5 fruit fly cellular contexts compared by ENCODE assay signal in the genomic region with DNA sequence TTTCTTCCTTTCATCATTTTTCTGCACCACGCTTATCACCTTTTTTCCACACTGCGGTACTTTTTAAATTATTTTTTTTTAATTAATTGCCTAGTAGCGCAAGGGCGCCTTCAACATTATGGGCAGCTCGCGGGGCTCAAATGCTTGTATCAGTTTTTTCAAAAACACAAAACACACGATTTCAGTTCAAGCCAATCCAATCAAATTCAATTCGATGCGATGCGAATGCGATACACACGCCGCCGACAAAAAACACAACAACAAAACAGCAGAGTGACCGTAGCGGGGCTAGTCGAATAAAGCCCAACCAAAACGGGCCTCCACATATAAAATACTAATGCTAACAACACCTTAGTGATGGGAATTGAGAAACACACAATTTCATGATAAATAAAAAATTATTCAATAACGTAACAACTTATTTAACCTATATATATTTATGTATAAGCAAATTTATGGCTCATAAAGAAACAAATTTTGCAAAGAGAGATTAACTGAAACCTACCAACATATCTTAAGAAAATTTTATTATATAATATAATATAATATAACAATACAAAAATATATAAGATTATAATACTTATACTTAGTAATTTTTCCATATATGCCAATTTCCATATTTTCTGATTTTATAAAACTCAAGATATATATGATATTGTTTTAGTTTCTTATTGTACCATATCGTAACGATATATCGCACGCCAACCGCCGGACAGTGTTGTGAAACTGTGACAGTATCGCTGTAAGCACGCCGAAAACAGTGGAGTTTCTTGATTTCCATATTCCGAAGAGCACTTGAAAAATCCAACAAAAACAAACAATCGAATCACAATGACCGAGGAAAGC.
TF ChIP-seq lines count a peak whose summit lies in the region.

CG32066 (minus strand) TSS at position 270 of the 846 bp plus-strand sequence.
CG8003 (plus strand) TSS at position 732 of the 846 bp plus-strand sequence.

TF ChIP-seq in whole organism, adult, 20 proteins besides CTCF, POLR2A, EP300 and RAD21 (continued from another document):
- TF ChIP-seq CG11617 (GFP tag; optimal IDR thresholded peaks at IDR 0.05; lab: Kevin White, UChicago): peak; percentile 41
- TF ChIP-seq Clk (GFP tag; optimal IDR thresholded peaks at IDR 0.05; lab: Kevin White, UChicago): no peak
- peak; percentile 69 for TF ChIP-seq CG7101 (tag; optimal IDR thresholded peaks at IDR 0.05; lab: Kevin White, UChicago)
- TF ChIP-seq CG14711 (tag; optimal IDR thresholded peaks at IDR 0.05; lab: Kevin White, UChicago): no peak

TF ChIP-seq in whole organism, embryonic, 481 proteins besides CTCF, POLR2A, EP300 and RAD21 (continued from another document and continues in another):
- TF ChIP-seq hth (optimal IDR thresholded peaks at IDR 0.05; lab: Kevin White, UChicago) (no peak), ro (GFP tag; IDR thresholded peaks at IDR 0.05; lab: Robert Waterston, UW) (no peak), CG7745 (tag; optimal IDR thresholded peaks at IDR 0.05; lab: Kevin White, UChicago) (no peak), Atf6 (GFP tag; IDR thresholded peaks at IDR 0.05; lab: Robert Waterston, UW) (peak; percentile 40; the same call in 1 of the 2 replicates), CG6175 (GFP tag; IDR thresholded peaks at IDR 0.05; lab: Robert Waterston, UW) (no peak), Mad (GFP tag; optimal IDR thresholded peaks at IDR 0.05; lab: Kevin White, UChicago) (peak; percentile 20), gt (GFP tag; IDR thresholded peaks at IDR 0.05; lab: Robert Waterston, UW) (no peak), CG42726 (GFP tag; IDR thresholded peaks at IDR 0.05; lab: Robert Waterston, UW; ENCODE audit: partially characterized antibody) (peak; percentile 81), B-H1 (GFP tag; IDR thresholded peaks at IDR 0.05; lab: Robert Waterston, UW) (no peak; the same call in 2 of the 3 replicates), cad (GFP tag; optimal IDR thresholded peaks at IDR 0.05; lab: Kevin White, UChicago) (no peak), CG18619 (GFP tag; optimal IDR thresholded peaks at IDR 0.05; lab: Kevin White, UChicago) (peak; percentile 5), CG9876 (GFP tag; optimal IDR thresholded peaks at IDR 0.05; lab: Kevin White, UChicago) (no peak), tll (GFP tag; optimal IDR thresholded peaks at IDR 0.05; lab: Kevin White, UChicago) (no peak), CG8290 (GFP tag; optimal IDR thresholded peaks at IDR 0.05; lab: Kevin White, UChicago) (peak; percentile 38), CG8290 (tag; optimal IDR thresholded peaks at IDR 0.05; lab: Kevin White, UChicago) (peak in 1 of 2 experiments; percentile 78), Spps (tag; optimal IDR thresholded peaks at IDR 0.05; lab: Kevin White, UChicago) (no peak), so (GFP tag; IDR thresholded peaks at IDR 0.05; lab: Robert Waterston, UW) (0 out of 3 replicates have a peak, but pooled peaks have one; percentile 33), Ptx1 (GFP tag; IDR thresholded peaks at IDR 0.05; lab: Robert Waterston, UW) (0 out of 2 replicates have a peak, but pooled peaks have one; percentile 35), CG7372 (GFP tag; IDR thresholded peaks at IDR 0.05; lab: Robert Waterston, UW) (no peak), CG17912 (GFP tag; optimal IDR thresholded peaks at IDR 0.05; lab: Kevin White, UChicago) (no peak), al (GFP tag; IDR thresholded peaks at IDR 0.05; lab: Robert Waterston, UW) (no peak), unc-4 (GFP tag; IDR thresholded peaks at IDR 0.05; lab: Robert Waterston, UW; ENCODE audit: partially characterized antibody) (peak; percentile 83), CG7556 (GFP tag; optimal IDR thresholded peaks at IDR 0.05; lab: Kevin White, UChicago) (peak; percentile 54), jigr1 (GFP tag; IDR thresholded peaks at IDR 0.05; lab: Robert Waterston, UW) (no peak), sc (optimal IDR thresholded peaks at IDR 0.05; lab: Kevin White, UChicago) (no peak), sc (GFP tag; optimal IDR thresholded peaks at IDR 0.05; lab: Kevin White, UChicago) (no peak), gem (tag; optimal IDR thresholded peaks at IDR 0.05; lab: Kevin White, UChicago) (peak; percentile 72), ash1 (GFP tag; optimal IDR thresholded peaks at IDR 0.05; lab: Kevin White, UChicago) (no peak), ind (GFP tag; optimal IDR thresholded peaks at IDR 0.05; lab: Kevin White, UChicago) (peak; percentile 12)

TF ChIP-seq in whole organism, prepupa, 60 proteins besides CTCF, POLR2A, EP300 and RAD21 (continued from another document):
- TF ChIP-seq acj6 (GFP tag; optimal IDR thresholded peaks at IDR 0.05; lab: Kevin White, UChicago) (no peak), Smox (GFP tag; optimal IDR thresholded peaks at IDR 0.05; lab: Kevin White, UChicago) (peak; percentile 39), lz (GFP tag; optimal IDR thresholded peaks at IDR 0.05; lab: Kevin White, UChicago) (peak; percentile 21), Eip78C (GFP tag; lab: Kevin White, UChicago) (peak; percentile 78), fkh (GFP tag; optimal IDR thresholded peaks at IDR 0.05; lab: Kevin White, UChicago) (peak; percentile 28), Sox14 (GFP tag; optimal IDR thresholded peaks at IDR 0.05; lab: Kevin White, UChicago) (peak; percentile 3), CG16779 (tag; optimal IDR thresholded peaks at IDR 0.05; lab: Kevin White, UChicago) (peak; percentile 28), Eip93F (GFP tag; optimal IDR thresholded peaks at IDR 0.05; lab: Kevin White, UChicago) (peak; percentile 79), topi (GFP tag; optimal IDR thresholded peaks at IDR 0.05; lab: Kevin White, UChicago) (peak; percentile 43), vri (GFP tag; optimal IDR thresholded peaks at IDR 0.05; lab: Kevin White, UChicago) (peak; percentile 36), CG6792 (GFP tag; optimal IDR thresholded peaks at IDR 0.05; lab: Kevin White, UChicago) (peak; percentile 1), CG10631 (GFP tag; optimal IDR thresholded peaks at IDR 0.05; lab: Kevin White, UChicago) (peak; percentile 66), pdm3 (GFP tag; optimal IDR thresholded peaks at IDR 0.05; lab: Kevin White, UChicago) (no peak), Lpt (GFP tag; optimal IDR thresholded peaks at IDR 0.05; lab: Kevin White, UChicago) (no peak), CG6163 (GFP tag; IDR thresholded peaks at IDR 0.05; lab: Robert Waterston, UW) (peak; percentile 49; the same call in 1 of the 3 replicates), CG8632 (GFP tag; optimal IDR thresholded peaks at IDR 0.05; lab: Kevin White, UChicago) (peak; percentile 0), achi (GFP tag; optimal IDR thresholded peaks at IDR 0.05; lab: Kevin White, UChicago) (peak; percentile 38), CG3032 (tag; optimal IDR thresholded peaks at IDR 0.05; lab: Kevin White, UChicago) (peak; percentile 35), CG1621 (tag; optimal IDR thresholded peaks at IDR 0.05; lab: Kevin White, UChicago) (no peak), CG34406 (GFP tag; optimal IDR thresholded peaks at IDR 0.05; lab: Kevin White, UChicago) (no peak), CG3919 (GFP tag; optimal IDR thresholded peaks at IDR 0.05; lab: Kevin White, UChicago) (peak; percentile 26), cyc (GFP tag; optimal IDR thresholded peaks at IDR 0.05; lab: Kevin White, UChicago) (no peak), OdsH (GFP tag; optimal IDR thresholded peaks at IDR 0.05; lab: Kevin White, UChicago) (peak; percentile 29), svp (GFP tag; lab: Kevin White, UChicago) (peak; percentile 74), CG15336 (GFP tag; IDR thresholded peaks at IDR 0.05; lab: Robert Waterston, UW) (peak; percentile 24; the same call in 1 of the 2 replicates), Eip75B (GFP tag; optimal IDR thresholded peaks at IDR 0.05; lab: Kevin White, UChicago) (peak; percentile 30), CG9139 (GFP tag; optimal IDR thresholded peaks at IDR 0.05; lab: Kevin White, UChicago) (peak; percentile 42), CG6854 (GFP tag; optimal IDR thresholded peaks at IDR 0.05; lab: Kevin White, UChicago) (peak; percentile 78)

TF ChIP-seq in whole organism, pupa, 21 proteins besides CTCF, POLR2A, EP300 and RAD21 (continued from another document):
- TF ChIP-seq gl (tag; optimal IDR thresholded peaks at IDR 0.05; lab: Kevin White, UChicago) (no peak), CG4496 (GFP tag; IDR thresholded peaks at IDR 0.05; lab: Robert Waterston, UW) (peak; percentile 31; the same call in 2 of the 3 replicates), CG34367 (tag; optimal IDR thresholded peaks at IDR 0.05; lab: Kevin White, UChicago) (no peak)

TF ChIP-seq in whole organism, wandering third instar larva, 38 proteins besides CTCF, POLR2A, EP300 and RAD21 (continued from another document):
- peak; percentile 61 for TF ChIP-seq br (GFP tag; optimal IDR thresholded peaks at IDR 0.05; lab: Kevin White, UChicago)
- TF ChIP-seq fru (GFP tag; optimal IDR thresholded peaks at IDR 0.05; lab: Kevin White, UChicago): peak; percentile 9
- TF ChIP-seq usp (GFP tag; optimal IDR thresholded peaks at IDR 0.05; lab: Kevin White, UChicago): no peak
- TF ChIP-seq Hr78 (GFP tag; optimal IDR thresholded peaks at IDR 0.05; lab: Kevin White, UChicago): no peak
- TF ChIP-seq jim (GFP tag; optimal IDR thresholded peaks at IDR 0.05; lab: Kevin White, UChicago): no peak
- no peak for TF ChIP-seq CrebA (GFP tag; optimal IDR thresholded peaks at IDR 0.05; lab: Kevin White, UChicago; ENCODE audit: borderline replicate concordance)
- TF ChIP-seq CG9705 (GFP tag; optimal IDR thresholded peaks at IDR 0.05; lab: Kevin White, UChicago): no peak
- no peak for TF ChIP-seq Rel (GFP tag; optimal IDR thresholded peaks at IDR 0.05; lab: Kevin White, UChicago)
- TF ChIP-seq Rel (tag; optimal IDR thresholded peaks at IDR 0.05; lab: Kevin White, UChicago): peak; percentile 47
- TF ChIP-seq HLH106 (tag; optimal IDR thresholded peaks at IDR 0.05; lab: Kevin White, UChicago): peak; percentile 64
- no peak for TF ChIP-seq dmrt93B (GFP tag; optimal IDR thresholded peaks at IDR 0.05; lab: Kevin White, UChicago)
- no peak for TF ChIP-seq dl (GFP tag; optimal IDR thresholded peaks at IDR 0.05; lab: Kevin White, UChicago; ENCODE audit: insufficient read depth in 1 of 2, partially characterized antibody in 2 of 2)
- peak; percentile 68 for TF ChIP-seq woc (GFP tag; optimal IDR thresholded peaks at IDR 0.05; lab: Kevin White, UChicago)
- no peak for TF ChIP-seq lola (GFP tag; optimal IDR thresholded peaks at IDR 0.05; lab: Kevin White, UChicago)
- TF ChIP-seq dsf (GFP tag; optimal IDR thresholded peaks at IDR 0.05; lab: Kevin White, UChicago; ENCODE audit: borderline replicate concordance): no peak
- TF ChIP-seq sage (GFP tag; optimal IDR thresholded peaks at IDR 0.05; lab: Kevin White, UChicago): peak; percentile 20
- no peak for TF ChIP-seq GATAd (GFP tag; optimal IDR thresholded peaks at IDR 0.05; lab: Kevin White, UChicago)
- no peak for TF ChIP-seq ey (GFP tag; optimal IDR thresholded peaks at IDR 0.05; lab: Kevin White, UChicago)
- TF ChIP-seq tai (GFP tag; optimal IDR thresholded peaks at IDR 0.05; lab: Kevin White, UChicago): peak; percentile 54
TF ChIP-seq in whole organism, wandering third instar larva: peak in this region for 16.
